Worm (Caenorhabditis elegans) whole organism, L2 larva: ENCODE data around the gene R03H10.5.

Source experiments
- C34F6.9 ChIP-seq: fragments of 150-350 bp; optimal IDR thresholded peaks from 2 replicates; lab custom pipeline; 2014; ENCODE audit warnings: missing biosample characterization, missing genetic modification characterization
- alr-1 ChIP-seq: fragments of 150-350 bp; optimal IDR thresholded peaks from 2 replicates; lab custom pipeline; 2014; ENCODE audit warnings: missing biosample characterization, missing genetic modification characterization
- aly-2 ChIP-seq: fragments of 150-350 bp; optimal IDR thresholded peaks from 2 replicates; lab custom pipeline; 2014; ENCODE audit warnings: missing biosample characterization, missing genetic modification characterization
- ama-1 ChIP-seq: fragments of 150-350 bp; optimal IDR thresholded peaks from 2 replicates; lab custom pipeline; 2018; ENCODE audit warnings: inconsistent platforms
- ceh-16 ChIP-seq: fragments of 150-350 bp; optimal IDR thresholded peaks from 2 replicates; lab custom pipeline; 2014; ENCODE audit warnings: missing biosample characterization, missing genetic modification characterization
- elt-3 ChIP-seq: sonication (generic microtip); optimal IDR thresholded peaks from 2 replicates; lab custom pipeline; 2017; ENCODE audit warnings: missing biosample characterization, missing genetic modification characterization
- fos-1 ChIP-seq: fragments of 150-350 bp; optimal IDR thresholded peaks from 2 replicates; lab custom pipeline; 2014; ENCODE audit warnings: missing biosample characterization, missing genetic modification characterization
- gmeb-1 ChIP-seq: fragments of 150-350 bp; optimal IDR thresholded peaks from 2 replicates; lab custom pipeline; 2014; ENCODE audit warnings: missing biosample characterization, missing genetic modification characterization
- lin-11 ChIP-seq: fragments of 150-350 bp; sonication (generic microtip); optimal IDR thresholded peaks from 2 replicates; lab custom pipeline; 2014; ENCODE audit warnings: missing biosample characterization, missing genetic modification characterization, inconsistent platforms, mixed read lengths
- mbf-1 ChIP-seq: sonication (generic microtip); optimal IDR thresholded peaks from 2 replicates; lab custom pipeline; 2017; ENCODE audit warnings: missing biosample characterization, missing genetic modification characterization
- nhr-10 ChIP-seq: sonication (generic microtip); optimal IDR thresholded peaks from 2 replicates; lab custom pipeline; 2017; ENCODE audit warnings: missing biosample characterization, missing genetic modification characterization
- nhr-11 ChIP-seq: fragments of 150-350 bp; optimal IDR thresholded peaks from 2 replicates; lab custom pipeline; 2014; ENCODE audit warnings: missing biosample characterization, missing genetic modification characterization
- nhr-21 ChIP-seq: fragments of 150-350 bp; optimal IDR thresholded peaks from 2 replicates; lab custom pipeline; 2014; ENCODE audit warnings: missing biosample characterization, missing genetic modification characterization
- nhr-237 ChIP-seq: fragments of 150-350 bp; optimal IDR thresholded peaks from 2 replicates; lab custom pipeline; 2014; ENCODE audit warnings: missing biosample characterization, missing genetic modification characterization
- nhr-25 ChIP-seq: fragments of 150-350 bp; sonication (generic microtip); optimal IDR thresholded peaks from 3 replicates; lab custom pipeline; 2014; ENCODE audit warnings: missing biosample characterization, missing genetic modification characterization
- peb-1 ChIP-seq: fragments of 150-350 bp; optimal IDR thresholded peaks from 2 replicates; lab custom pipeline; 2014; ENCODE audit warnings: missing biosample characterization, missing genetic modification characterization
- sma-3 ChIP-seq: sonication (generic microtip); optimal IDR thresholded peaks from 2 replicates; lab custom pipeline; 2016; ENCODE audit warnings: missing genetic modification reagents, missing genetic modification characterization, missing compliant biosample characterization
- sma-9 ChIP-seq, 2 experiments: fragments of 150-350 bp in 1 of 2; sonication (generic microtip) in 1 of 2; optimal IDR thresholded peaks; 2 replicates each; lab custom pipeline; 2014 to 2016; ENCODE audit warnings: missing genetic modification characterization in 2 of 2, mild to moderate bottlenecking in 1 of 2, missing biosample characterization in 1 of 2, missing compliant biosample characterization in 1 of 2, missing genetic modification reagents in 1 of 2, moderate library complexity in 1 of 2
- unc-55 ChIP-seq: fragments of 150-350 bp; sonication (generic microtip); optimal IDR thresholded peaks from 3 replicates; lab custom pipeline; 2014; ENCODE audit warnings: missing biosample characterization, missing genetic modification reagents, missing genetic modification characterization
- unc-62 ChIP-seq: fragments of 150-350 bp; optimal IDR thresholded peaks from 2 replicates; lab custom pipeline; 2014; ENCODE audit warnings: missing biosample characterization, missing genetic modification reagents, missing genetic modification characterization
- zag-1 ChIP-seq: fragments of 150-350 bp; optimal IDR thresholded peaks from 2 replicates; lab custom pipeline; 2014; ENCODE audit warnings: missing biosample characterization, missing genetic modification characterization
- ztf-1 ChIP-seq: fragments of 200-800 bp; sonication (Bioruptor generic); conservative IDR thresholded peaks from 2 replicates; pipeline ENCODE4 v1.3.6; 2022; ENCODE audit warnings: missing genetic modification characterization, missing compliant biosample characterization
- ztf-4 ChIP-seq: fragments of 150-350 bp; optimal IDR thresholded peaks from 2 replicates; lab custom pipeline; 2014; ENCODE audit warnings: missing biosample characterization, missing genetic modification characterization

Gene R03H10.5

ce11 chrII:4129450-4129849, 41.0 kb downstream of the R03H10.5 start:
- TF ChIP-seq nhr-21 = no peak
- no peak for TF ChIP-seq nhr-11 (tag; lab: Kevin White, UChicago)
- no peak for TF ChIP-seq aly-2 (tag; lab: Kevin White, UChicago)
- no peak for TF ChIP-seq ztf-4 (tag; lab: Kevin White, UChicago)
- TF ChIP-seq nhr-10 (tag; lab: Kevin White, UChicago) = no peak
- TF ChIP-seq ceh-16 (tag; lab: Kevin White, UChicago) = no peak
- no peak for TF ChIP-seq fos-1
- no peak for TF ChIP-seq sma-3 (GFP tag; lab: Kevin White, UChicago)
- no peak for TF ChIP-seq C34F6.9 (tag; lab: Kevin White, UChicago)
- no peak for TF ChIP-seq unc-62 (GFP tag; lab: Kevin White, UChicago)
- no peak for TF ChIP-seq mbf-1 (tag; lab: Kevin White, UChicago)
- TF ChIP-seq gmeb-1 (tag; lab: Kevin White, UChicago) = no peak
- TF ChIP-seq alr-1 (tag; lab: Kevin White, UChicago) = no peak
- no peak for TF ChIP-seq ama-1 (lab: Kevin White, UChicago)
- no peak for TF ChIP-seq peb-1 (tag; lab: Kevin White, UChicago)
- no peak for TF ChIP-seq lin-11 (tag; lab: Kevin White, UChicago)
- no peak for TF ChIP-seq elt-3
- no peak for TF ChIP-seq zag-1 (tag; lab: Kevin White, UChicago)

DNA sequence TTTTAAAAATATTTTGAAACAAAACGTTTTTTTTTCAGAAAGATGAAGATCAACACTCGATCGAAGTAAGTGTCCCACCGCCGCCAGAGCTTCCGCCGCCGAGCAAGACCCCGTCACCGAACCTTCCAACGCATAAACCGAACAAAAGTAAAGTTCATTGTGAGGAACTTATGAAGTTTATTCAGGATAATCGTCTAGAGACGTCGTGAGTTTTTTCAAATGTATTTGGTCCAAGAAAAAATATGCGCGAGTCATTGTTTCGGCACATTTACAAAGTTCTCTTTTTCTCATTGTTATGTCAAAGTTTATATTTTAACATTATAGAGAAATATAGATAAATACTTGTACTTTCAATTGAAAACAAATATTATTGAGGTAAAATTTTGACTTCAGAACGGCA, 45.2 kb downstream of the R03H10.5 start:
- TF ChIP-seq nhr-11 (tag; lab: Kevin White, UChicago) (no peak), nhr-25 (tag; lab: Kevin White, UChicago) (no peak), unc-55 (GFP tag; lab: Kevin White, UChicago) (no peak), ztf-1 (GFP tag; lab: Robert Waterston, UW) (no peak), nhr-237 (tag; lab: Kevin White, UChicago) (no peak)

DNA sequence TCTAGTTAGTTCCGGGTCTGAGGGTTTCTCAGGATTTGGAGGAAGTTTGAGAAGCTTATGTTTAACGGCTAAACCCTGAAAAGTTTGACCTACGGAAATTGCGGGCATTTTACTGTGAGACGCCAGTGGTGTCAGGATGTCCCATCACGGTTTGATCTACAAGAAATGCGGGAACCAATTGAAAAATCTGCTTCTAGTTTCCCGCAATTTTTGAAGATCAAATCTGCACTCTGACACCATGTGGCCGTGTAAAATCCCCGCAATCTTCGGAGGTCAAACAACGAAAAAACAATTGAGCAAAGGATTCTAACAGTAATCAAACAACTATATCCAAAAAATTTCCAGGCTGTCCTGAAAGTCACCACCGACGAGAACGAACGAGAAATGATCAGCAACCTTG, 47.5 kb downstream of the R03H10.5 start:
- TF ChIP-seq nhr-11 (tag; lab: Kevin White, UChicago) = no peak
- TF ChIP-seq sma-9 (GFP tag; optimal IDR thresholded peaks at IDR 0.05; lab: Kevin White, UChicago) = no peak
- TF ChIP-seq sma-9 (tag; optimal IDR thresholded peaks at IDR 0.05; lab: Kevin White, UChicago) = no peak
